Worm (Caenorhabditis elegans) whole organism, L4/young adult: ENCODE results near the gene egl-6.

Experiments
- W03F9.2 ChIP-seq: fragments of 150-350 bp; optimal IDR thresholded peaks from 2 replicates; lab custom pipeline; 2014; ENCODE audit warnings: missing biosample characterization, missing genetic modification characterization
- dao-5 ChIP-seq: sonication (generic microtip); optimal IDR thresholded peaks from 2 replicates; lab custom pipeline; 2016; ENCODE audit warnings: missing genotype, missing genetic modification characterization, moderate library complexity, missing compliant biosample characterization

- no peak for TF ChIP-seq W03F9.2 (tag; lab: Kevin White, UChicago)
- TF ChIP-seq dao-5 (tag; lab: Kevin White, UChicago), result no peak
Observed at ce11 chrX:5975228-5975627, 44.3 kb downstream of the egl-6 start.
